Worm (Caenorhabditis elegans) whole organism, L4 larva: Measurements from ENCODE around the gene sra-31.
A peak's percentile ranks its signal among the peaks of the same experiment; 100 is the strongest.

ENCODE experiments used
- D1046.2 ChIP-seq: fragments of 200-800 bp; sonication (Bioruptor generic); IDR thresholded peaks from 2 replicates; pipeline ENCODE4 v1.3.6; 2022; ENCODE audit warnings: missing genetic modification characterization, missing compliant biosample characterization
- F37D6.2 ChIP-seq: sonication (generic microtip); optimal IDR thresholded peaks from 2 replicates; lab custom pipeline; 2016; ENCODE audit warnings: mild to moderate bottlenecking, missing genetic modification characterization, missing compliant biosample characterization
- F44E2.7 ChIP-seq: fragments of 200-800 bp; sonication (Bioruptor generic); IDR thresholded peaks from 2 replicates; pipeline ENCODE4 v2.1.2; 2022; ENCODE audit warnings: missing genetic modification characterization, missing compliant biosample characterization
- F49E8.2 ChIP-seq: sonication (generic microtip); optimal IDR thresholded peaks from 2 replicates; lab custom pipeline; 2016; ENCODE audit warnings: missing compliant biosample characterization, mild to moderate bottlenecking, missing genetic modification characterization, borderline replicate concordance
- T20F7.1 ChIP-seq: fragments of 200-800 bp; sonication (Bioruptor generic); optimal IDR thresholded peaks from 2 replicates; lab custom pipeline; 2018; ENCODE audit warnings: mild to moderate bottlenecking, missing genetic modification characterization, missing compliant biosample characterization
- aha-1 ChIP-seq: fragments of 150-350 bp; peaks from one replicate; lab custom pipeline; 2014; ENCODE audit warnings: missing biosample characterization, missing genetic modification characterization
- aly-2 ChIP-seq: sonication (generic microtip); optimal IDR thresholded peaks from 2 replicates; lab custom pipeline; 2018; ENCODE audit warnings: missing biosample characterization, missing genetic modification characterization
- ama-1 ChIP-seq: fragments of 150-350 bp; optimal IDR thresholded peaks from 2 replicates; lab custom pipeline; 2014; ENCODE audit warnings: inconsistent platforms, mixed read lengths
- arid-1 ChIP-seq: fragments of 200-800 bp; sonication (Bioruptor generic); conservative IDR thresholded peaks from 2 replicates; pipeline ENCODE4 v1.3.6; 2022; ENCODE audit warnings: missing genetic modification reagents, missing genetic modification characterization, missing compliant biosample characterization
- ceh-20 ChIP-seq: fragments of 200-800 bp; sonication (Bioruptor generic); IDR thresholded peaks from 2 replicates; pipeline ENCODE4 v1.3.6; 2022; ENCODE audit warnings: missing genetic modification reagents, missing genetic modification characterization, missing compliant biosample characterization
- ceh-28 ChIP-seq: fragments of 150-350 bp; optimal IDR thresholded peaks from 2 replicates; lab custom pipeline; 2014; ENCODE audit warnings: missing biosample characterization, missing genetic modification reagents, missing genetic modification characterization
- ctbp-1 ChIP-seq: fragments of 200-800 bp; sonication (Bioruptor generic); IDR thresholded peaks from 2 replicates; pipeline ENCODE4 v1.3.6; 2022; ENCODE audit warnings: missing genetic modification reagents, missing genetic modification characterization, missing compliant biosample characterization
- daf-12 ChIP-seq: fragments of 150-350 bp; optimal IDR thresholded peaks from 2 replicates; lab custom pipeline; 2014; ENCODE audit warnings: missing biosample characterization, missing genetic modification reagents, missing genetic modification characterization
- duxl-1 ChIP-seq: sonication (generic microtip); optimal IDR thresholded peaks from 2 replicates; lab custom pipeline; 2016; ENCODE audit warnings: mild to moderate bottlenecking, missing genetic modification characterization, moderate library complexity, missing compliant biosample characterization; ENCODE audit not compliant: poor library complexity
- dve-1 ChIP-seq: sonication (generic microtip); optimal IDR thresholded peaks from 2 replicates; lab custom pipeline; 2017; ENCODE audit warnings: antibody characterized with exemption, mild to moderate bottlenecking, missing genetic modification characterization, missing compliant biosample characterization; ENCODE audit not compliant: insufficient read depth
- egl-27 ChIP-seq: sonication (generic microtip); optimal IDR thresholded peaks from 3 replicates; lab custom pipeline; 2017; ENCODE audit warnings: missing biosample characterization, missing genetic modification reagents, missing genetic modification characterization
- fkh-10 ChIP-seq: fragments of 150-350 bp; optimal IDR thresholded peaks from 2 replicates; lab custom pipeline; 2014; ENCODE audit warnings: missing biosample characterization, missing genetic modification reagents, missing genetic modification characterization
- fos-1 ChIP-seq: fragments of 150-350 bp; optimal IDR thresholded peaks from 2 replicates; lab custom pipeline; 2014; ENCODE audit warnings: missing biosample characterization, missing genetic modification characterization
- hif-1 ChIP-seq, 2 experiments: sonication (generic microtip); optimal IDR thresholded peaks; 2 replicates each; lab custom pipeline; 2016 to 2017; ENCODE audit warnings: missing compliant biosample characterization in 2 of 2, missing genetic modification characterization in 2 of 2, missing genetic modification reagents in 2 of 2, missing genotype in 2 of 2, mild to moderate bottlenecking in 1 of 2
- hmg-1.1 ChIP-seq: fragments of 200-800 bp; sonication (Bioruptor generic); IDR thresholded peaks from 2 replicates; pipeline ENCODE4 v1.3.6; 2022; ENCODE audit warnings: missing genetic modification reagents, missing genetic modification characterization, missing compliant biosample characterization
- jun-1 ChIP-seq: fragments of 150-350 bp; optimal IDR thresholded peaks from 2 replicates; lab custom pipeline; 2014; ENCODE audit warnings: missing biosample characterization, missing genetic modification reagents, missing genetic modification characterization
- lin-15B ChIP-seq: fragments of 150-350 bp; sonication (generic microtip); optimal IDR thresholded peaks from 3 replicates; lab custom pipeline; 2014; ENCODE audit warnings: missing biosample characterization, missing genetic modification characterization
- lin-38 ChIP-seq: fragments of 200-800 bp; sonication (Bioruptor generic); IDR thresholded peaks from 2 replicates; pipeline ENCODE4 v1.3.6; 2022; ENCODE audit warnings: missing genetic modification reagents, missing genetic modification characterization, missing compliant biosample characterization
- lsy-2 ChIP-seq, 2 experiments: fragments of 150-350 bp in 1 of 2; sonication (generic microtip) in 1 of 2; optimal IDR thresholded peaks; 2 replicates each; lab custom pipeline; 2014 to 2017; ENCODE audit warnings: missing biosample characterization in 2 of 2, missing genetic modification characterization in 2 of 2
- madf-5 ChIP-seq, 2 experiments: fragments of 200-800 bp; sonication (Bioruptor generic); IDR thresholded peaks; 2 replicates each; pipeline ENCODE4 v1.3.6; 2022; ENCODE audit warnings: missing compliant biosample characterization in 2 of 2, missing genetic modification characterization in 2 of 2
- mdl-1 ChIP-seq, 2 experiments: fragments of 150-350 bp in 1 of 2; sonication (generic microtip) in 1 of 2; optimal IDR thresholded peaks; 2 replicates each; lab custom pipeline; 2014 to 2017; ENCODE audit warnings: missing biosample characterization in 2 of 2, missing genetic modification characterization in 2 of 2
- mep-1 ChIP-seq: fragments of 150-350 bp; sonication (generic microtip); optimal IDR thresholded peaks from 3 replicates; lab custom pipeline; 2014; ENCODE audit warnings: missing biosample characterization, missing genetic modification characterization
- mes-2 ChIP-seq: sonication (generic microtip); optimal IDR thresholded peaks from 2 replicates; lab custom pipeline; 2016; ENCODE audit warnings: missing genotype, mild to moderate bottlenecking, missing genetic modification characterization, missing compliant biosample characterization; ENCODE audit not compliant: poor library complexity, severe bottlenecking
- nhr-10 ChIP-seq: fragments of 150-350 bp; optimal IDR thresholded peaks from 2 replicates; lab custom pipeline; 2014; ENCODE audit warnings: missing biosample characterization, missing genetic modification characterization
- nhr-102 ChIP-seq: sonication (generic microtip); optimal IDR thresholded peaks from 2 replicates; lab custom pipeline; 2016; ENCODE audit warnings: mild to moderate bottlenecking, missing genetic modification characterization, moderate library complexity, missing compliant biosample characterization
- nhr-111 ChIP-seq: fragments of 200-800 bp; sonication (Bioruptor generic); optimal IDR thresholded peaks from 2 replicates; lab custom pipeline; 2018; ENCODE audit warnings: mild to moderate bottlenecking, missing genetic modification characterization, missing compliant biosample characterization
- nhr-42 ChIP-seq: fragments of 200-800 bp; sonication (Bioruptor generic); IDR thresholded peaks from 2 replicates; pipeline ENCODE4 v1.3.6; 2022; ENCODE audit warnings: missing genetic modification characterization, missing compliant biosample characterization
- nhr-6 ChIP-seq: fragments of 150-350 bp; optimal IDR thresholded peaks from 2 replicates; lab custom pipeline; 2014; ENCODE audit warnings: missing biosample characterization, missing genetic modification characterization
- pqm-1 ChIP-seq: sonication (generic microtip); optimal IDR thresholded peaks from 2 replicates; lab custom pipeline; 2017; ENCODE audit warnings: missing biosample characterization, missing genetic modification characterization
- snpc-1.2 ChIP-seq: fragments of 200-800 bp; sonication (Bioruptor generic); IDR thresholded peaks from 2 replicates; pipeline ENCODE4 v1.3.6; 2022; ENCODE audit warnings: missing genetic modification reagents, missing genetic modification characterization, missing compliant biosample characterization
- tra-1 ChIP-seq: fragments of 200-800 bp; sonication (Bioruptor generic); IDR thresholded peaks from 2 replicates; pipeline ENCODE4 v1.3.6; 2022; ENCODE audit warnings: missing genetic modification reagents, missing genetic modification characterization, missing compliant biosample characterization
- unc-130 ChIP-seq: sonication (generic microtip); optimal IDR thresholded peaks from 2 replicates; lab custom pipeline; 2016; ENCODE audit warnings: missing genetic modification reagents, missing genetic modification characterization, missing compliant biosample characterization
- zag-1 ChIP-seq: fragments of 150-350 bp; optimal IDR thresholded peaks from 2 replicates; lab custom pipeline; 2014; ENCODE audit warnings: missing biosample characterization, missing genetic modification characterization

The sra-31 gene

ce11 chrII:6600973-6601372 lies 22.7 kb upstream of the sra-31 start, which contains the start of gene vps-33.2 (continued):
- TF ChIP-seq jun-1 (no peak), tra-1 (GFP tag; lab: Robert Waterston, UW) (no peak), D1046.2 (GFP tag; lab: Robert Waterston, UW) (no peak), nhr-42 (GFP tag; lab: Robert Waterston, UW) (no peak), mes-2 (tag; lab: Kevin White, UChicago) (peak; percentile 70), unc-130 (GFP tag; lab: Kevin White, UChicago) (no peak), F44E2.7 (no peak), nhr-111 (GFP tag; lab: Kevin White, UChicago) (no peak), ceh-20 (GFP tag; lab: Robert Waterston, UW) (no peak), hmg-1.1 (GFP tag; lab: Robert Waterston, UW) (peak; percentile 50), aly-2 (no peak), fkh-10 (GFP tag; lab: Kevin White, UChicago) (no peak), dve-1 (tag; lab: Kevin White, UChicago) (peak; percentile 19), F37D6.2 (no peak), lsy-2 (tag; optimal IDR thresholded peaks at IDR 0.05; lab: Kevin White, UChicago) (peak in 1 of 2 experiments; percentile 34), nhr-6 (tag; lab: Kevin White, UChicago) (peak; percentile 35), arid-1 (GFP tag; lab: Robert Waterston, UW) (no peak), hif-1 (tag; optimal IDR thresholded peaks at IDR 0.05; lab: Kevin White, UChicago) (no peak), fos-1 (no peak), ceh-28 (tag; lab: Kevin White, UChicago) (no peak), daf-12 (tag; lab: Kevin White, UChicago) (no peak), pqm-1 (tag; lab: Kevin White, UChicago) (no peak), egl-27 (no peak), nhr-10 (tag; lab: Kevin White, UChicago) (no peak), T20F7.1 (GFP tag; lab: Kevin White, UChicago) (no peak), aha-1 (tag; lab: Kevin White, UChicago) (peak; percentile 21), F49E8.2 (peak; percentile 20), mdl-1 (tag; optimal IDR thresholded peaks at IDR 0.05; lab: Kevin White, UChicago) (no peak), zag-1 (tag; lab: Kevin White, UChicago) (no peak), mep-1 (tag; lab: Kevin White, UChicago) (peak; percentile 1)

ce11 chrII:6598050-6598449 lies 19.8 kb upstream of the sra-31 start, which contains the start of gene dnj-8:
TSS of gene dnj-8 (minus strand) at chrII:6598080.
- TF ChIP-seq ama-1, result peak; percentile 52
- TF ChIP-seq duxl-1 (tag; lab: Kevin White, UChicago), result no peak
- peak; percentile 44 for TF ChIP-seq mes-2 (tag; lab: Kevin White, UChicago)
- TF ChIP-seq madf-5 (GFP tag; IDR thresholded peaks at IDR 0.05; lab: Robert Waterston, UW), result no peak
- no peak for TF ChIP-seq lin-15B
- no peak for TF ChIP-seq nhr-102 (tag; lab: Kevin White, UChicago)
- TF ChIP-seq ctbp-1 (GFP tag; lab: Robert Waterston, UW), result no peak
- 0 out of 2 replicates have a peak, but pooled peaks have one; percentile 12 for TF ChIP-seq lin-38 (GFP tag; lab: Robert Waterston, UW)
- TF ChIP-seq mep-1 (tag; lab: Kevin White, UChicago), result peak; percentile 2

- TF ChIP-seq mep-1 (tag; lab: Kevin White, UChicago), result no peak
- TF ChIP-seq snpc-1.2 (GFP tag; lab: Robert Waterston, UW), result 0 out of 2 replicates have a peak, but pooled peaks have one; percentile 30
- TF ChIP-seq, all 104 proteins: peak for 1
Measured at ce11 chrII:6597507-6597906, 19.2 kb upstream of the sra-31 start.
